Worm (Caenorhabditis elegans) whole organism, dauer: ENCODE data around the gene acr-16.

Source experiments
- unc-62 ChIP-seq: sonication (generic microtip); optimal IDR thresholded peaks from 2 replicates; lab custom pipeline; 2017; ENCODE audit warnings: missing biosample characterization, missing genetic modification reagents, missing genetic modification characterization

Gene acr-16

ce11 chrV:8602638-8603037 is 41.6 kb downstream of the acr-16 start, which contains the start of gene F41E6.15:
Gene F41E6.15, minus strand, starts transcription at chrV:8602738.
- TF ChIP-seq unc-62 (GFP tag; lab: Kevin White, UChicago): no peak

ce11 chrV:8603272-8603671 is 42.3 kb downstream of the acr-16 start, which contains the start of gene F41E6.5:
Gene F41E6.5, plus strand, starts transcription at chrV:8603480.
- TF ChIP-seq unc-62 (GFP tag; lab: Kevin White, UChicago): no peak

ce11 chrV:8606099-8606696 is 45.2 kb downstream of the acr-16 start, which contains the start of gene vps-60:
Gene vps-60, minus strand, starts transcription at chrV:8606128.
- TF ChIP-seq unc-62 (GFP tag; lab: Kevin White, UChicago): no peak

- TF ChIP-seq unc-62 (GFP tag; lab: Kevin White, UChicago): no peak
Observed at ce11 chrV:8607353-8607850, 46.4 kb downstream of the acr-16 start, which contains the start of gene smk-1. Gene smk-1, plus strand, starts transcription at chrV:8607800.

ce11 chrV:8608483-8608882 is 47.5 kb downstream of the acr-16 start:
- TF ChIP-seq unc-62 (GFP tag; lab: Kevin White, UChicago): no peak

- no peak for TF ChIP-seq unc-62 (GFP tag; lab: Kevin White, UChicago)
Observed at ce11 chrV:8609776-8610529, 48.9 kb downstream of the acr-16 start.

ce11 chrV:8610633-8611404 is 49.8 kb downstream of the acr-16 start, which contains the start of gene fip-4:
Gene fip-4, minus strand, starts transcription at chrV:8611268.
- TF ChIP-seq unc-62 (GFP tag; lab: Kevin White, UChicago): no peak
